Worm (Caenorhabditis elegans) whole organism, L1 larva: Measurements from ENCODE around the gene tsn-1.

Experiments
- C04F5.9 ChIP-seq: sonication (generic microtip); optimal IDR thresholded peaks from 2 replicates; lab custom pipeline; 2016; ENCODE audit warnings: missing genetic modification characterization, missing compliant biosample characterization
- C16A3.4 ChIP-seq: fragments of 150-350 bp; optimal IDR thresholded peaks from 2 replicates; lab custom pipeline; 2014; ENCODE audit warnings: missing biosample characterization, missing genetic modification characterization
- C34B4.2 ChIP-seq: sonication (generic microtip); optimal IDR thresholded peaks from 2 replicates; lab custom pipeline; 2017; ENCODE audit warnings: mild to moderate bottlenecking, missing genetic modification characterization, missing compliant biosample characterization
- alr-1 ChIP-seq: fragments of 200-800 bp; sonication (Bioruptor generic); optimal IDR thresholded peaks from 2 replicates; lab custom pipeline; 2018; ENCODE audit warnings: borderline replicate concordance, mild to moderate bottlenecking, missing genetic modification characterization, missing compliant biosample characterization
- aly-2 ChIP-seq: fragments of 150-350 bp; optimal IDR thresholded peaks from 2 replicates; lab custom pipeline; 2014; ENCODE audit warnings: missing biosample characterization, missing genetic modification characterization
- ama-1 ChIP-seq: fragments of 150-350 bp; optimal IDR thresholded peaks from 2 replicates; lab custom pipeline; 2014
- blmp-1 ChIP-seq: fragments of 150-350 bp; optimal IDR thresholded peaks from 2 replicates; lab custom pipeline; 2014; ENCODE audit warnings: missing biosample characterization, missing genetic modification characterization
- ceh-63 ChIP-seq: fragments of 200-800 bp; sonication (Bioruptor generic); optimal IDR thresholded peaks from 2 replicates; lab custom pipeline; 2018; ENCODE audit warnings: mild to moderate bottlenecking, missing genetic modification characterization, missing compliant biosample characterization
- ceh-90 ChIP-seq: sonication (generic microtip); optimal IDR thresholded peaks from 2 replicates; lab custom pipeline; 2016; ENCODE audit warnings: missing genetic modification characterization, missing compliant biosample characterization
- ces-1 ChIP-seq: fragments of 150-350 bp; optimal IDR thresholded peaks from 2 replicates; lab custom pipeline; 2014; ENCODE audit warnings: missing biosample characterization, missing genetic modification reagents, missing genetic modification characterization
- dsc-1 ChIP-seq: sonication (generic microtip); optimal IDR thresholded peaks from 2 replicates; lab custom pipeline; 2016; ENCODE audit warnings: mild to moderate bottlenecking, missing genetic modification characterization, missing compliant biosample characterization
- efl-1 ChIP-seq, 4 experiments: fragments of 150-350 bp; optimal IDR thresholded peaks in 3 of 4; peaks in 1 of 4; 1 replicate in 1 of 4; 2 replicates in 3 of 4; lab custom pipeline; 2014; ENCODE audit warnings: missing biosample characterization in 2 of 4, missing genetic modification characterization in 2 of 4, missing genetic modification reagents in 2 of 4
- egl-13 ChIP-seq: sonication (generic microtip); optimal IDR thresholded peaks from 2 replicates; lab custom pipeline; 2016; ENCODE audit warnings: missing genotype, missing genetic modification reagents, missing genetic modification characterization, missing compliant biosample characterization
- elt-3 ChIP-seq, 6 experiments: fragments of 150-350 bp in 1 of 6; sonication (generic microtip); optimal IDR thresholded peaks; 2 replicates each; lab custom pipeline; 2017 to 2018; ENCODE audit warnings: missing biosample characterization in 6 of 6, missing genetic modification characterization in 6 of 6, inconsistent platforms in 1 of 6
- ets-5 ChIP-seq: fragments of 200-800 bp; sonication (Bioruptor generic); IDR thresholded peaks from 2 replicates; pipeline ENCODE4 v1.3.6; 2022; ENCODE audit warnings: missing genetic modification characterization, missing compliant biosample characterization
- fos-1 ChIP-seq: fragments of 150-350 bp; optimal IDR thresholded peaks from 2 replicates; lab custom pipeline; 2014; ENCODE audit warnings: missing biosample characterization, missing genetic modification characterization
- grh-1 ChIP-seq: fragments of 200-800 bp; sonication (Bioruptor generic); IDR thresholded peaks from 2 replicates; pipeline ENCODE4 v1.3.6; 2022; ENCODE audit warnings: missing genetic modification reagents, missing genetic modification characterization, missing compliant biosample characterization
- hlh-17 ChIP-seq: fragments of 200-800 bp; sonication (Bioruptor generic); optimal IDR thresholded peaks from 2 replicates; lab custom pipeline; 2018; ENCODE audit warnings: missing genetic modification characterization, mild to moderate bottlenecking, missing compliant biosample characterization, moderate library complexity, borderline replicate concordance
- irx-1 ChIP-seq: sonication (generic microtip); optimal IDR thresholded peaks from 2 replicates; lab custom pipeline; 2016; ENCODE audit warnings: missing genetic modification characterization, missing compliant biosample characterization
- isw-1 ChIP-seq: fragments of 200-800 bp; sonication (Bioruptor generic); IDR thresholded peaks from 2 replicates; pipeline ENCODE4 v1.3.6; 2022; ENCODE audit warnings: missing genetic modification characterization, missing compliant biosample characterization
- jun-1 ChIP-seq: fragments of 150-350 bp; optimal IDR thresholded peaks from 2 replicates; lab custom pipeline; 2014; ENCODE audit warnings: missing biosample characterization, missing genetic modification reagents, missing genetic modification characterization
- lin-15B ChIP-seq: fragments of 150-350 bp; sonication (generic microtip); optimal IDR thresholded peaks from 3 replicates; lab custom pipeline; 2014; ENCODE audit warnings: missing biosample characterization, missing genetic modification characterization
- lin-35 ChIP-seq, 2 experiments: fragments of 150-350 bp; optimal IDR thresholded peaks; 2 replicates each; lab custom pipeline; 2014; ENCODE audit warnings: missing biosample characterization in 2 of 2, missing genetic modification characterization in 2 of 2, missing genetic modification reagents in 2 of 2
- lin-39 ChIP-seq: fragments of 150-350 bp; optimal IDR thresholded peaks from 2 replicates; lab custom pipeline; 2014; ENCODE audit warnings: missing biosample characterization, missing genetic modification reagents, missing genetic modification characterization
- mab-9 ChIP-seq: fragments of 200-800 bp; sonication (Bioruptor generic); IDR thresholded peaks from 2 replicates; pipeline ENCODE4 v1.3.6; 2022; ENCODE audit warnings: missing genetic modification reagents, missing genetic modification characterization, missing compliant biosample characterization
- mdl-1 ChIP-seq, 2 experiments: fragments of 150-350 bp; optimal IDR thresholded peaks; 2 replicates each; lab custom pipeline; 2014 to 2017; ENCODE audit warnings: missing biosample characterization in 2 of 2, missing genetic modification characterization in 2 of 2, inconsistent platforms in 1 of 2
- mef-2 ChIP-seq: fragments of 150-350 bp; optimal IDR thresholded peaks from 2 replicates; lab custom pipeline; 2014; ENCODE audit warnings: missing biosample characterization, missing genetic modification characterization
- nhr-12 ChIP-seq: sonication (generic microtip); optimal IDR thresholded peaks from 2 replicates; lab custom pipeline; 2017; ENCODE audit warnings: missing biosample characterization, missing genetic modification characterization
- nhr-19 ChIP-seq: fragments of 200-800 bp; sonication (Bioruptor generic); conservative IDR thresholded peaks from 2 replicates; pipeline ENCODE4 v1.3.6; 2022; ENCODE audit warnings: missing genetic modification characterization, missing compliant biosample characterization
- nhr-20 ChIP-seq: sonication (generic microtip); optimal IDR thresholded peaks from 2 replicates; lab custom pipeline; 2016; ENCODE audit warnings: mild to moderate bottlenecking, missing genetic modification characterization, missing compliant biosample characterization
- nhr-28 ChIP-seq: fragments of 150-350 bp; optimal IDR thresholded peaks from 2 replicates; lab custom pipeline; 2014; ENCODE audit warnings: missing biosample characterization, missing genetic modification characterization
- nhr-47 ChIP-seq: sonication (generic microtip); optimal IDR thresholded peaks from 2 replicates; lab custom pipeline; 2016; ENCODE audit warnings: mild to moderate bottlenecking, missing genetic modification characterization, moderate library complexity, missing compliant biosample characterization
- nhr-71 ChIP-seq: sonication (generic microtip); optimal IDR thresholded peaks from 2 replicates; lab custom pipeline; 2016; ENCODE audit warnings: mild to moderate bottlenecking, missing genetic modification characterization, moderate library complexity, missing compliant biosample characterization
- nhr-76 ChIP-seq: sonication (generic microtip); optimal IDR thresholded peaks from 2 replicates; lab custom pipeline; 2017; ENCODE audit warnings: missing biosample characterization, missing genetic modification characterization
- nhr-77 ChIP-seq: fragments of 150-350 bp; optimal IDR thresholded peaks from 2 replicates; lab custom pipeline; 2014; ENCODE audit warnings: missing biosample characterization, missing genetic modification characterization
- nhr-85 ChIP-seq: sonication (generic microtip); peaks from one replicate; lab custom pipeline; 2016; ENCODE audit warnings: missing genetic modification characterization, inconsistent platforms, missing compliant biosample characterization
- pax-3 ChIP-seq: fragments of 200-800 bp; sonication (Bioruptor generic); optimal IDR thresholded peaks from 2 replicates; lab custom pipeline; 2018; ENCODE audit warnings: mild to moderate bottlenecking, missing genetic modification characterization, moderate library complexity, missing compliant biosample characterization
- skn-1 ChIP-seq: fragments of 150-350 bp; optimal IDR thresholded peaks from 2 replicates; lab custom pipeline; 2014; ENCODE audit warnings: missing biosample characterization, missing genetic modification characterization
- snpc-4 ChIP-seq: fragments of 150-350 bp; optimal IDR thresholded peaks from 2 replicates; lab custom pipeline; 2014; ENCODE audit warnings: missing biosample characterization, missing genetic modification characterization
- sox-4 ChIP-seq: sonication (generic microtip); optimal IDR thresholded peaks from 2 replicates; lab custom pipeline; 2016; ENCODE audit warnings: missing genetic modification characterization, missing compliant biosample characterization
- sptf-1 ChIP-seq: fragments of 150-350 bp; optimal IDR thresholded peaks from 2 replicates; lab custom pipeline; 2014; ENCODE audit warnings: missing biosample characterization, missing genetic modification characterization
- sup-37 ChIP-seq: fragments of 200-800 bp; sonication (Bioruptor generic); optimal IDR thresholded peaks from 2 replicates; lab custom pipeline; 2018; ENCODE audit warnings: mild to moderate bottlenecking, missing genetic modification characterization, missing compliant biosample characterization
- swsn-7 ChIP-seq: sonication (generic microtip); optimal IDR thresholded peaks from 2 replicates; lab custom pipeline; 2016; ENCODE audit warnings: missing genetic modification characterization, missing compliant biosample characterization
- tlp-1 ChIP-seq: fragments of 150-350 bp; optimal IDR thresholded peaks from 2 replicates; lab custom pipeline; 2014; ENCODE audit warnings: missing biosample characterization, missing genetic modification characterization
- unc-86 ChIP-seq: sonication (generic microtip); optimal IDR thresholded peaks from 2 replicates; lab custom pipeline; 2016; ENCODE audit warnings: missing genetic modification characterization, missing compliant biosample characterization
- unc-98 ChIP-seq: fragments of 200-800 bp; sonication (Bioruptor generic); IDR thresholded peaks from 2 replicates; pipeline ENCODE4 v1.3.6; 2022; ENCODE audit warnings: missing genetic modification characterization, missing compliant biosample characterization
- vab-15 ChIP-seq: sonication (generic microtip); optimal IDR thresholded peaks from 2 replicates; lab custom pipeline; 2017; ENCODE audit warnings: missing genotype, mild to moderate bottlenecking, missing genetic modification characterization, missing compliant biosample characterization
- zag-1 ChIP-seq: fragments of 150-350 bp; optimal IDR thresholded peaks from 2 replicates; lab custom pipeline; 2014; ENCODE audit warnings: missing biosample characterization, missing genetic modification characterization
- zip-4 ChIP-seq: fragments of 200-800 bp; sonication (Bioruptor generic); optimal IDR thresholded peaks from 2 replicates; lab custom pipeline; 2018; ENCODE audit warnings: mild to moderate bottlenecking, missing genetic modification characterization, moderate library complexity, missing compliant biosample characterization
- ztf-11 ChIP-seq, 2 experiments: sonication (generic microtip); optimal IDR thresholded peaks; 2 replicates each; lab custom pipeline; 2016 to 2017; ENCODE audit warnings: missing genetic modification characterization in 2 of 2, missing biosample characterization in 1 of 2, missing compliant biosample characterization in 1 of 2
- ztf-4 ChIP-seq: fragments of 150-350 bp; optimal IDR thresholded peaks from 2 replicates; lab custom pipeline; 2014; ENCODE audit warnings: missing biosample characterization, missing genetic modification characterization

The tsn-1 gene

ce11 chrII:4696055-4696454, 10.6 kb upstream of the tsn-1 start:
- no peak for TF ChIP-seq elt-3 (tag; optimal IDR thresholded peaks at IDR 0.05; lab: Kevin White, UChicago)
- TF ChIP-seq C04F5.9 = no peak
- TF ChIP-seq aly-2 = peak; percentile 40
- no peak for TF ChIP-seq isw-1 (GFP tag; lab: Robert Waterston, UW)
- TF ChIP-seq nhr-19 (GFP tag; lab: Robert Waterston, UW) = no peak
- peak; percentile 14 for TF ChIP-seq nhr-85 (tag; lab: Kevin White, UChicago)
- TF ChIP-seq ceh-63 (GFP tag; lab: Kevin White, UChicago) = no peak

- TF ChIP-seq nhr-19 (GFP tag; lab: Robert Waterston, UW) = peak; percentile 70
- peak; percentile 58 for TF ChIP-seq dsc-1 (tag; lab: Kevin White, UChicago)
- TF ChIP-seq zip-4 (GFP tag; lab: Kevin White, UChicago) = no peak
- TF ChIP-seq pax-3 = no peak
- no peak for TF ChIP-seq sox-4 (tag; lab: Kevin White, UChicago)
- TF ChIP-seq ets-5 = no peak
- peak; percentile 24 for TF ChIP-seq snpc-4 (tag; lab: Kevin White, UChicago)
- peak; percentile 10 for TF ChIP-seq jun-1 (tag; lab: Kevin White, UChicago)
- TF ChIP-seq ama-1 (lab: Kevin White, UChicago) = no peak
- TF ChIP-seq lin-39 (tag; lab: Kevin White, UChicago) = peak; percentile 56
- TF ChIP-seq ceh-90 (tag; lab: Kevin White, UChicago) = peak; percentile 39
- TF ChIP-seq nhr-77 (tag; lab: Kevin White, UChicago) = peak; percentile 42
- no peak for TF ChIP-seq irx-1 (tag; lab: Kevin White, UChicago)
- TF ChIP-seq mdl-1 (tag; optimal IDR thresholded peaks at IDR 0.05; lab: Kevin White, UChicago) = peak in 1 of 2 experiments; percentile 49
- TF ChIP-seq lin-15B = peak; percentile 66
- TF ChIP-seq zag-1 (tag; lab: Kevin White, UChicago) = no peak
- peak; percentile 62 for TF ChIP-seq vab-15
- TF ChIP-seq nhr-47 (tag; lab: Kevin White, UChicago) = peak; percentile 75
- no peak for TF ChIP-seq nhr-76 (tag; lab: Kevin White, UChicago)
- TF ChIP-seq unc-98 (GFP tag; lab: Robert Waterston, UW) = no peak
- no peak for TF ChIP-seq mef-2
- TF ChIP-seq fos-1 = peak; percentile 51
- TF ChIP-seq tlp-1 (tag; lab: Kevin White, UChicago) = no peak
- TF ChIP-seq grh-1 (GFP tag; lab: Robert Waterston, UW) = no peak
- no peak for TF ChIP-seq C34B4.2 (tag; lab: Kevin White, UChicago)
- peak; percentile 100 for TF ChIP-seq skn-1 (tag; lab: Kevin White, UChicago)
- TF ChIP-seq isw-1 (GFP tag; lab: Robert Waterston, UW) = peak; percentile 77
- no peak for TF ChIP-seq sup-37 (GFP tag; lab: Kevin White, UChicago)
- TF ChIP-seq C16A3.4 (tag; lab: Kevin White, UChicago) = peak; percentile 84
- TF ChIP-seq ces-1 (GFP tag; lab: Kevin White, UChicago) = no peak
- no peak for TF ChIP-seq mab-9 (GFP tag; lab: Robert Waterston, UW)
- peak; percentile 31 for TF ChIP-seq nhr-85 (tag; lab: Kevin White, UChicago)
- peak; percentile 72 for TF ChIP-seq nhr-20 (tag; lab: Kevin White, UChicago)
- TF ChIP-seq sptf-1 (tag; lab: Kevin White, UChicago) = no peak
- TF ChIP-seq nhr-28 (tag; lab: Kevin White, UChicago) = no peak
- TF ChIP-seq unc-86 (tag; lab: Kevin White, UChicago) = peak; percentile 45
- TF ChIP-seq aly-2 = no peak
- peak; percentile 17 for TF ChIP-seq ztf-4
- peak in 1 of 2 experiments; percentile 15 for TF ChIP-seq ztf-11 (tag; optimal IDR thresholded peaks at IDR 0.05; lab: Kevin White, UChicago)
- TF ChIP-seq hlh-17 (GFP tag; lab: Kevin White, UChicago) = no peak
- TF ChIP-seq nhr-12 (tag; lab: Kevin White, UChicago) = no peak
- no peak for TF ChIP-seq alr-1 (tag; lab: Kevin White, UChicago)
- peak; percentile 75 for TF ChIP-seq blmp-1 (tag; lab: Kevin White, UChicago)
- no peak for TF ChIP-seq egl-13 (tag; lab: Kevin White, UChicago)
- peak; percentile 81 for TF ChIP-seq nhr-71
- TF ChIP-seq efl-1 (optimal IDR thresholded peaks at IDR 0.05; lab: Kevin White, UChicago) = peak; percentile 93 to 96
- peak; percentile 94 to 99 for TF ChIP-seq efl-1 (GFP tag; optimal IDR thresholded peaks at IDR 0.05 in 1 of 2; lab: Kevin White, UChicago)
- peak; percentile 66 for TF ChIP-seq swsn-7
- TF ChIP-seq lin-35 (GFP tag; optimal IDR thresholded peaks at IDR 0.05; lab: Kevin White, UChicago) = peak; percentile 92 to 97
Observed at ce11 chrII:4698266-4698771, 8.3 kb upstream of the tsn-1 start, which contains the start of the genes rpn-5 and scc-1. Gene rpn-5, minus strand, starts transcription at chrII:4698427. Gene scc-1, plus strand, starts transcription at chrII:4698721.
